Fruit fly (Drosophila melanogaster) whole organism, prepupa: ENCODE data around the gene CSN1a.

ENCODE experiments used
- Hr38 ChIP-seq: sonication (Bioruptor generic); optimal IDR thresholded peaks from 2 replicates; lab custom pipeline; 2016; ENCODE audit warnings: missing biosample characterization, missing genetic modification characterization
- Hr4 ChIP-seq: fragments of 200-800 bp; sonication (Bioruptor generic); optimal IDR thresholded peaks from 3 replicates; lab custom pipeline; 2016; ENCODE audit warnings: missing biosample characterization, missing genetic modification characterization
- Smox ChIP-seq: fragments of 200-800 bp; sonication (Bioruptor generic); optimal IDR thresholded peaks from 3 replicates; lab custom pipeline; 2016; ENCODE audit warnings: missing biosample characterization, missing genetic modification characterization
- svp ChIP-seq: fragments of 200-800 bp; sonication (Bioruptor generic); peaks from one replicate; lab custom pipeline; 2016; ENCODE audit warnings: missing biosample characterization, missing genetic modification characterization

DNA sequence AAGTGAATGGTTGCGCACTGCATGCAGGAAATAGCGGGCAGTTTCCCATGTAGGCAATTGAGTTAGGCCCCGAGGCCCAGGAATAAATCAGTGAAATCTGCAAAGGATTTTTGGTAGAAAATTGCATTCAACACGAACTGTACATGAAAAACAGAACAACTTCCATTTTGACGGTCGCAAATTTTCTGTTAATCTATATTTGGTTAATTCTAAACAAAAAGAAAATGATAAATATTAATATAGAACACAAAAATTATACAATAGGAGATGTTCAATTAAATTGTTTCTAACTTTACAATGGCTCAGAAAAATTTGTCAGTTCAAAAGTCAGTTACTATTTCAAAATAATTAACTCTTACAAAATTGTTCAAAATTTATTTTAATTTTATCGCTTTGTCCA, 39.5 kb downstream of the CSN1a start, which contains the start of gene CG33308:
- no peak for TF ChIP-seq Smox (GFP tag; lab: Kevin White, UChicago)
- no peak for TF ChIP-seq Hr38 (GFP tag; lab: Kevin White, UChicago)
- TF ChIP-seq Hr4 (GFP tag; lab: Kevin White, UChicago), result no peak
- no peak for TF ChIP-seq svp
